Worm (Caenorhabditis elegans) whole organism, L3 larva: ENCODE results near the gene nbet-1.

Experiments used
- ama-1 ChIP-seq: fragments of 150-350 bp; optimal IDR thresholded peaks from 2 replicates; lab custom pipeline; 2018
- elt-2 ChIP-seq: sonication (generic microtip); optimal IDR thresholded peaks from 2 replicates; lab custom pipeline; 2016; ENCODE audit warnings: missing genetic modification reagents, mild to moderate bottlenecking, missing genetic modification characterization, missing compliant biosample characterization
- fkh-10 ChIP-seq: sonication (generic microtip); optimal IDR thresholded peaks from 2 replicates; lab custom pipeline; 2017; ENCODE audit warnings: missing biosample characterization, missing genetic modification reagents, missing genetic modification characterization
- lin-15B ChIP-seq: fragments of 150-350 bp; optimal IDR thresholded peaks from 2 replicates; lab custom pipeline; 2014; ENCODE audit warnings: missing biosample characterization, missing genetic modification characterization

DNA sequence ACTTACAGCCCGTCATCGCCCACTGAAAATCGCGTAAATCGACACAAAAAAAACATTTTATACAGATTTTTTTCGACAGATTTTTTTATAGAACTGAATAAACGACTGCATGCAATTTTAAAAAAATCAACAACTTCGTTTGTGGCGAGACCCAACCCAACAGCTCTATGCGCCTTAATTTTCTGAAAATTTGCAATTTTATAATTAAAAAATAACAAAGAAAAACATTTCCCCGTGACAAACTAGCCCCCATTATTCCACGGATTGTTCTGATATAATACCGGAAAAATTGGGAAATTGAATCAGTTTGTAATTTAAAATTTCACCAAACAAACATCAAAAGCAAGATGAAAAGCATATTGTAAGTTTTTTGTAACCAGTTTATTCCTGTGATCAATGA lies 43.3 kb upstream of the nbet-1 start, which contains the start of gene ptp-5.1:
- TF ChIP-seq ama-1 = no peak
- TF ChIP-seq elt-2 (tag; lab: Kevin White, UChicago) = no peak
- TF ChIP-seq lin-15B (tag; lab: Kevin White, UChicago) = no peak
- TF ChIP-seq fkh-10 = no peak
